Fruit fly (Drosophila melanogaster): ENCODE results near the gene CG13051.

The CG13051 gene

dm6 chr3L:16228659-16229205 lies 36.2 kb downstream of the CG13051 start, which contains the start of gene Tmx3:
Gene Tmx3 (plus strand): TSS chr3L:16229100.
- TF ChIP-seq sv (GFP tag; optimal IDR thresholded peaks at IDR 0.05) (peak; percentile 72), Hr83 (GFP tag; optimal IDR thresholded peaks at IDR 0.05; ENCODE audit: poor library complexity, severe bottlenecking) (peak; percentile 86), usp (GFP tag; optimal IDR thresholded peaks at IDR 0.05) (no peak), Dif (GFP tag; optimal IDR thresholded peaks at IDR 0.05; ENCODE audit: partially characterized antibody) (no peak), CG9705 (GFP tag; optimal IDR thresholded peaks at IDR 0.05) (peak; percentile 71), CG32264 (GFP tag; optimal IDR thresholded peaks at IDR 0.05) (no peak), Jra (GFP tag; optimal IDR thresholded peaks at IDR 0.05) (peak; percentile 57), psq (GFP tag; optimal IDR thresholded peaks at IDR 0.05) (peak; percentile 85), Hr78 (GFP tag; optimal IDR thresholded peaks at IDR 0.05) (no peak), pan (optimal IDR thresholded peaks at IDR 0.05) (no peak), h (GFP tag; optimal IDR thresholded peaks at IDR 0.05) (peak; percentile 82), sage (GFP tag; optimal IDR thresholded peaks at IDR 0.05) (no peak), dsf (GFP tag; optimal IDR thresholded peaks at IDR 0.05; ENCODE audit: borderline replicate concordance) (peak; percentile 58), Vsx2 (GFP tag; optimal IDR thresholded peaks at IDR 0.05; ENCODE audit: partially characterized antibody) (no peak), dl (GFP tag; optimal IDR thresholded peaks at IDR 0.05; ENCODE audit: insufficient read depth in 1 of 2, partially characterized antibody in 2 of 2) (no peak), Rel (GFP tag; optimal IDR thresholded peaks at IDR 0.05) (no peak), Rel (tag; optimal IDR thresholded peaks at IDR 0.05) (peak; percentile 68), woc (GFP tag; optimal IDR thresholded peaks at IDR 0.05) (peak; percentile 68), brk (GFP tag; optimal IDR thresholded peaks at IDR 0.05) (peak; percentile 82), HLH106 (tag; optimal IDR thresholded peaks at IDR 0.05) (peak; percentile 91), br (GFP tag; optimal IDR thresholded peaks at IDR 0.05) (peak; percentile 63), Myc (optimal IDR thresholded peaks at IDR 0.05) (peak; percentile 25), N (GFP tag; optimal IDR thresholded peaks at IDR 0.05) (no peak), lola (GFP tag; optimal IDR thresholded peaks at IDR 0.05) (no peak), jim (GFP tag; optimal IDR thresholded peaks at IDR 0.05) (peak; percentile 22), fru (GFP tag; optimal IDR thresholded peaks at IDR 0.05) (peak; percentile 78), Sp1 (GFP tag; optimal IDR thresholded peaks at IDR 0.05) (peak; percentile 87), ey (GFP tag; optimal IDR thresholded peaks at IDR 0.05) (peak; percentile 69), Abd-B (GFP tag; optimal IDR thresholded peaks at IDR 0.05) (no peak), GATAd (GFP tag; optimal IDR thresholded peaks at IDR 0.05) (peak; percentile 72), foxo (GFP tag; optimal IDR thresholded peaks at IDR 0.05) (peak in 1 of 2 experiments; percentile 93), dmrt93B (GFP tag; optimal IDR thresholded peaks at IDR 0.05) (peak; percentile 73), Mio (GFP tag; optimal IDR thresholded peaks at IDR 0.05) (no peak), OdsH (GFP tag; optimal IDR thresholded peaks at IDR 0.05) (peak; percentile 82), tai (GFP tag; optimal IDR thresholded peaks at IDR 0.05) (no peak), Dfd (GFP tag; optimal IDR thresholded peaks at IDR 0.05) (no peak), Hnf4 (GFP tag; optimal IDR thresholded peaks at IDR 0.05) (peak; percentile 82), rgr (GFP tag; optimal IDR thresholded peaks at IDR 0.05) (peak; percentile 87), CrebA (GFP tag; optimal IDR thresholded peaks at IDR 0.05; ENCODE audit: borderline replicate concordance) (no peak)

DNA sequence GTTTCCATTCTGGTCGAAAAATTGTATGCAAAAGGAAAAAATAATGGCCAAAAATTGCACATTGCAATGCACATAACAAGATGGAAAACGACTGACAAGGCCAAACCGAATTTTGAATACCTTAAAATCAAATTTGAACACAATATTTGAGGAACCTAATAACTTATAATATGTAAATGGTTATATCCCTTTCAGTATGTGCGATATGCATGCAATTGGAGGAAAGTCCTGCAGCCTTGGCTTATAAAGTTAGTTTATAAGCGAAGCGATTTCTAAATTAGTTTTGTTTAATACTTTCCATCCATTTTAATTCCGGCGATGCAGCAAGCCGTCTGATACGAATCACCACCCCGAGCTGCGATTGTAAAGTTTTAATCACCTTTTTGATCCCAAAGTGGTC lies 39.7 kb downstream of the CG13051 start:
- TF ChIP-seq Abd-B (GFP tag; optimal IDR thresholded peaks at IDR 0.05) (no peak), Hr78 (GFP tag; optimal IDR thresholded peaks at IDR 0.05) (no peak), Vsx2 (GFP tag; optimal IDR thresholded peaks at IDR 0.05; ENCODE audit: partially characterized antibody) (no peak), dl (GFP tag; optimal IDR thresholded peaks at IDR 0.05; ENCODE audit: insufficient read depth in 1 of 2, partially characterized antibody in 2 of 2) (no peak), lola (GFP tag; optimal IDR thresholded peaks at IDR 0.05) (no peak), Dfd (GFP tag; optimal IDR thresholded peaks at IDR 0.05) (no peak), dmrt93B (GFP tag; optimal IDR thresholded peaks at IDR 0.05) (no peak), Myc (optimal IDR thresholded peaks at IDR 0.05) (no peak), HLH106 (tag; optimal IDR thresholded peaks at IDR 0.05) (no peak), tai (GFP tag; optimal IDR thresholded peaks at IDR 0.05) (no peak), ey (GFP tag; optimal IDR thresholded peaks at IDR 0.05) (no peak), brk (GFP tag; optimal IDR thresholded peaks at IDR 0.05) (no peak), Sp1 (GFP tag; optimal IDR thresholded peaks at IDR 0.05) (no peak), Rel (GFP tag; optimal IDR thresholded peaks at IDR 0.05) (no peak), Rel (tag; optimal IDR thresholded peaks at IDR 0.05) (no peak), sage (GFP tag; optimal IDR thresholded peaks at IDR 0.05) (no peak), CG32264 (GFP tag; optimal IDR thresholded peaks at IDR 0.05) (no peak), Hnf4 (GFP tag; optimal IDR thresholded peaks at IDR 0.05) (no peak), rgr (GFP tag; optimal IDR thresholded peaks at IDR 0.05) (no peak), usp (GFP tag; optimal IDR thresholded peaks at IDR 0.05) (no peak)
